Worm (Caenorhabditis elegans): ENCODE measurements around the gene prx-5.

DNA sequence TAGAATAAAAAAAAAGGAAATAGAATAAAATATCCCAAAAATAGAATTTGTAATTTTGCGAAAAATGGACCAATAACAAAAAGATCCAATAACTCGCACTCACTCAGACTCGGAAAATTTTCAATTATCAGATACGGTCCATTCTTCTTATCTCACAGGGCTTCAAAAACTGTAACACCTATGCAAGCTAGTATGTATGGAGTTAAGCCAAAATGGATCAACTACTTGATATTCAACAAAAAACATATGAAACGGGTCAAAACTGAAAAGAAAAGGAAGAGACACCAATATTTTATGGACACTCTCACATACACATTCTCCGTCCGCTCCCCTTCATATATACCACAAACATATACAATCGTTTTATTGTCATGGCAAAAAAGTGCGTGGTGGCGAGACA lies 19.0 kb upstream of the prx-5 start, which contains the start of gene C34C6.9:
- TF ChIP-seq him-1 (tag; optimal IDR thresholded peaks at IDR 0.05) (no peak), dao-5 (tag; optimal IDR thresholded peaks at IDR 0.05) (no peak), W03F9.2 (tag; optimal IDR thresholded peaks at IDR 0.05) (no peak)
